Worm (Caenorhabditis elegans) whole organism, L3 larva: Measurements from ENCODE around the gene bbln-1.

Experiments
- R02D3.7 ChIP-seq: fragments of 150-350 bp; optimal IDR thresholded peaks from 2 replicates; lab custom pipeline; 2014; ENCODE audit warnings: missing biosample characterization, missing genetic modification characterization
- aly-2 ChIP-seq: fragments of 150-350 bp; optimal IDR thresholded peaks from 2 replicates; lab custom pipeline; 2014; ENCODE audit warnings: missing biosample characterization, missing genetic modification characterization
- ama-1 ChIP-seq: fragments of 150-350 bp; optimal IDR thresholded peaks from 2 replicates; lab custom pipeline; 2018
- ceh-16 ChIP-seq: sonication (generic microtip); optimal IDR thresholded peaks from 2 replicates; lab custom pipeline; 2017; ENCODE audit warnings: missing biosample characterization, missing genetic modification characterization
- ceh-9 ChIP-seq: sonication (generic microtip); optimal IDR thresholded peaks from 2 replicates; lab custom pipeline; 2018; ENCODE audit warnings: missing biosample characterization, missing genetic modification characterization
- daf-12 ChIP-seq: fragments of 150-350 bp; optimal IDR thresholded peaks from 2 replicates; lab custom pipeline; 2014; ENCODE audit warnings: missing biosample characterization, missing genetic modification reagents, missing genetic modification characterization
- egl-27 ChIP-seq: sonication (generic microtip); optimal IDR thresholded peaks from 4 replicates; lab custom pipeline; 2017; ENCODE audit warnings: missing biosample characterization, missing genetic modification reagents, missing genetic modification characterization
- egl-5 ChIP-seq: fragments of 150-350 bp; optimal IDR thresholded peaks from 2 replicates; lab custom pipeline; 2017; ENCODE audit warnings: missing biosample characterization, missing genetic modification reagents, missing genetic modification characterization, inconsistent platforms
- elt-2 ChIP-seq: sonication (generic microtip); optimal IDR thresholded peaks from 2 replicates; lab custom pipeline; 2016; ENCODE audit warnings: missing genetic modification reagents, mild to moderate bottlenecking, missing genetic modification characterization, missing compliant biosample characterization
- elt-3 ChIP-seq, 3 experiments: fragments of 150-350 bp in 1 of 3; sonication (generic microtip) in 2 of 3; optimal IDR thresholded peaks; 2 replicates in 2 of 3; 4 replicates in 1 of 3; lab custom pipeline; 2014 to 2017; ENCODE audit warnings: missing biosample characterization in 3 of 3, missing genetic modification characterization in 3 of 3
- eor-1 ChIP-seq, 2 experiments: fragments of 150-350 bp; optimal IDR thresholded peaks; 2 replicates each; lab custom pipeline; 2014 to 2018; ENCODE audit warnings: missing biosample characterization in 2 of 2, missing genetic modification characterization in 2 of 2
- fkh-10 ChIP-seq: sonication (generic microtip); optimal IDR thresholded peaks from 2 replicates; lab custom pipeline; 2017; ENCODE audit warnings: missing biosample characterization, missing genetic modification reagents, missing genetic modification characterization
- fkh-2 ChIP-seq: fragments of 150-350 bp; optimal IDR thresholded peaks from 2 replicates; lab custom pipeline; 2014; ENCODE audit warnings: missing biosample characterization, missing genetic modification reagents, missing genetic modification characterization
- fos-1 ChIP-seq: fragments of 150-350 bp; optimal IDR thresholded peaks from 2 replicates; lab custom pipeline; 2014; ENCODE audit warnings: missing biosample characterization, missing genetic modification characterization
- hmg-11 ChIP-seq: sonication (generic microtip); optimal IDR thresholded peaks from 2 replicates; lab custom pipeline; 2016; ENCODE audit warnings: missing genetic modification characterization, missing compliant biosample characterization
- jun-1 ChIP-seq: fragments of 150-350 bp; optimal IDR thresholded peaks from 2 replicates; lab custom pipeline; 2014; ENCODE audit warnings: missing biosample characterization, missing genetic modification reagents, missing genetic modification characterization
- lin-15B ChIP-seq: fragments of 150-350 bp; optimal IDR thresholded peaks from 2 replicates; lab custom pipeline; 2014; ENCODE audit warnings: missing biosample characterization, missing genetic modification characterization
- mdl-1 ChIP-seq: fragments of 150-350 bp; optimal IDR thresholded peaks from 2 replicates; lab custom pipeline; 2014; ENCODE audit warnings: missing biosample characterization, missing genetic modification characterization
- mml-1 ChIP-seq: fragments of 150-350 bp; sonication (generic microtip); optimal IDR thresholded peaks from 3 replicates; lab custom pipeline; 2014; ENCODE audit warnings: missing biosample characterization, missing genetic modification characterization
- nfya-1 ChIP-seq: sonication (generic microtip); optimal IDR thresholded peaks from 2 replicates; lab custom pipeline; 2017; ENCODE audit warnings: missing genetic modification characterization, mild to moderate bottlenecking, missing compliant biosample characterization, antibody characterized with exemption, moderate library complexity; ENCODE audit not compliant: insufficient read depth
- nhr-11 ChIP-seq: fragments of 150-350 bp; optimal IDR thresholded peaks from 2 replicates; lab custom pipeline; 2014; ENCODE audit warnings: missing biosample characterization, missing genetic modification characterization
- nhr-12 ChIP-seq: fragments of 150-350 bp; optimal IDR thresholded peaks from 2 replicates; lab custom pipeline; 2014; ENCODE audit warnings: missing biosample characterization, missing genetic modification characterization
- nhr-23 ChIP-seq: fragments of 150-350 bp; optimal IDR thresholded peaks from 2 replicates; lab custom pipeline; 2014; ENCODE audit warnings: missing biosample characterization, missing genetic modification reagents, missing genetic modification characterization
- nhr-237 ChIP-seq: fragments of 150-350 bp; optimal IDR thresholded peaks from 2 replicates; lab custom pipeline; 2014; ENCODE audit warnings: missing biosample characterization, missing genetic modification characterization
- nhr-25 ChIP-seq: sonication (generic microtip); optimal IDR thresholded peaks from 2 replicates; lab custom pipeline; 2017; ENCODE audit warnings: missing biosample characterization, missing genetic modification characterization
- nhr-28 ChIP-seq: fragments of 150-350 bp; optimal IDR thresholded peaks from 2 replicates; lab custom pipeline; 2014; ENCODE audit warnings: missing biosample characterization, missing genetic modification characterization
- nhr-43 ChIP-seq: sonication (generic microtip); optimal IDR thresholded peaks from 2 replicates; lab custom pipeline; 2016; ENCODE audit warnings: mild to moderate bottlenecking, missing genetic modification characterization, missing compliant biosample characterization; ENCODE audit not compliant: poor library complexity, severe bottlenecking
- nhr-67 ChIP-seq: fragments of 150-350 bp; optimal IDR thresholded peaks from 2 replicates; lab custom pipeline; 2014; ENCODE audit warnings: missing biosample characterization, missing genetic modification characterization
- nhr-76 ChIP-seq: fragments of 150-350 bp; sonication (generic microtip); optimal IDR thresholded peaks from 5 replicates; lab custom pipeline; 2014; ENCODE audit warnings: missing biosample characterization, missing genetic modification characterization
- nhr-77 ChIP-seq: fragments of 150-350 bp; optimal IDR thresholded peaks from 2 replicates; lab custom pipeline; 2014; ENCODE audit warnings: missing biosample characterization, missing genetic modification characterization
- pha-4 ChIP-seq: fragments of 150-350 bp; optimal IDR thresholded peaks from 2 replicates; lab custom pipeline; 2014; ENCODE audit warnings: missing biosample characterization, missing genetic modification reagents, missing genetic modification characterization
- pqm-1 ChIP-seq: fragments of 150-350 bp; optimal IDR thresholded peaks from 2 replicates; lab custom pipeline; 2017; ENCODE audit warnings: missing biosample characterization, missing genetic modification characterization, inconsistent platforms
- sea-2 ChIP-seq: fragments of 150-350 bp; sonication (generic microtip); optimal IDR thresholded peaks from 4 replicates; lab custom pipeline; 2014; ENCODE audit warnings: missing biosample characterization, missing genetic modification reagents, missing genetic modification characterization
- skn-1 ChIP-seq: fragments of 150-350 bp; optimal IDR thresholded peaks from 2 replicates; lab custom pipeline; 2014; ENCODE audit warnings: missing biosample characterization, missing genetic modification characterization
- snpc-4 ChIP-seq: fragments of 150-350 bp; optimal IDR thresholded peaks from 2 replicates; lab custom pipeline; 2014; ENCODE audit warnings: missing biosample characterization, missing genetic modification characterization
- tbx-2 ChIP-seq: sonication (generic microtip); optimal IDR thresholded peaks from 2 replicates; lab custom pipeline; 2016; ENCODE audit warnings: mild to moderate bottlenecking, missing genetic modification characterization, missing compliant biosample characterization
- unc-39 ChIP-seq: sonication (generic microtip); optimal IDR thresholded peaks from 4 replicates; lab custom pipeline; 2017; ENCODE audit warnings: missing biosample characterization, missing genetic modification characterization
- unc-62 ChIP-seq: fragments of 150-350 bp; sonication (generic microtip); optimal IDR thresholded peaks from 4 replicates; lab custom pipeline; 2014; ENCODE audit warnings: missing biosample characterization, missing genetic modification reagents, missing genetic modification characterization
- zag-1 ChIP-seq: fragments of 150-350 bp; optimal IDR thresholded peaks from 2 replicates; lab custom pipeline; 2014; ENCODE audit warnings: missing biosample characterization, missing genetic modification characterization
- ztf-11 ChIP-seq: fragments of 150-350 bp; optimal IDR thresholded peaks from 2 replicates; lab custom pipeline; 2014; ENCODE audit warnings: missing biosample characterization, missing genetic modification characterization
- ztf-4 ChIP-seq: fragments of 150-350 bp; optimal IDR thresholded peaks from 2 replicates; lab custom pipeline; 2014; ENCODE audit warnings: missing biosample characterization, missing genetic modification characterization

Gene bbln-1

ce11 chrX:3141704-3142103 is 10.6 kb downstream of the bbln-1 start:
- TF ChIP-seq pqm-1 (tag; lab: Kevin White, UChicago) (peak; percentile 15), nhr-23 (tag; lab: Kevin White, UChicago) (no peak), zag-1 (tag; lab: Kevin White, UChicago) (no peak), nhr-77 (tag; lab: Kevin White, UChicago) (no peak), ama-1 (lab: Kevin White, UChicago) (no peak), hmg-11 (tag; lab: Kevin White, UChicago) (no peak), snpc-4 (tag; lab: Kevin White, UChicago) (no peak), aly-2 (tag; lab: Kevin White, UChicago) (no peak), elt-2 (tag; lab: Kevin White, UChicago) (peak; percentile 46), skn-1 (tag; lab: Kevin White, UChicago) (no peak), unc-39 (no peak), elt-3 (tag; optimal IDR thresholded peaks at IDR 0.05; lab: Kevin White, UChicago) (no peak), nhr-237 (tag; lab: Kevin White, UChicago) (no peak), nfya-1 (tag; lab: Kevin White, UChicago) (no peak), egl-27 (tag; lab: Kevin White, UChicago) (no peak), nhr-25 (tag; lab: Kevin White, UChicago) (no peak), fos-1 (tag; lab: Kevin White, UChicago) (no peak)
- TF ChIP-seq, all 47 proteins: peak for 2

ce11 chrX:3139516-3140301 is 12.6 kb downstream of the bbln-1 start:
- TF ChIP-seq nhr-67 (no peak), nhr-25 (tag; lab: Kevin White, UChicago) (no peak), tbx-2 (tag; lab: Kevin White, UChicago) (no peak), mml-1 (tag; lab: Kevin White, UChicago) (no peak), egl-27 (tag; lab: Kevin White, UChicago) (no peak), sea-2 (GFP tag; lab: Kevin White, UChicago) (no peak), eor-1 (tag; optimal IDR thresholded peaks at IDR 0.05; lab: Kevin White, UChicago) (no peak), unc-39 (no peak), fos-1 (tag; lab: Kevin White, UChicago) (no peak), ama-1 (lab: Kevin White, UChicago) (no peak), egl-5 (tag; lab: Kevin White, UChicago) (no peak), fkh-10 (no peak)

- peak; percentile 3 for TF ChIP-seq pha-4 (tag; lab: Kevin White, UChicago)
- no peak for TF ChIP-seq elt-3 (tag; optimal IDR thresholded peaks at IDR 0.05; lab: Kevin White, UChicago)
Observed at ce11 chrX:3135186-3135585, 17.1 kb downstream of the bbln-1 start, which contains the start of gene K10B3.1. K10B3.1 (plus strand) TSS chrX:3135486.

- peak; percentile 98 for TF ChIP-seq pha-4 (tag; lab: Kevin White, UChicago)
- peak; percentile 78 for TF ChIP-seq egl-5 (tag; lab: Kevin White, UChicago)
- no peak for TF ChIP-seq nhr-12
- TF ChIP-seq elt-3 (tag; optimal IDR thresholded peaks at IDR 0.05; lab: Kevin White, UChicago): peak in 1 of 3 experiments; percentile 4
- peak; percentile 65 for TF ChIP-seq lin-15B
- peak; percentile 87 for TF ChIP-seq nhr-11 (tag; lab: Kevin White, UChicago)
- no peak for TF ChIP-seq nhr-77 (tag; lab: Kevin White, UChicago)
- peak; percentile 72 for TF ChIP-seq pqm-1 (tag; lab: Kevin White, UChicago)
- TF ChIP-seq ztf-11 (tag; lab: Kevin White, UChicago): no peak
- TF ChIP-seq jun-1 (tag; lab: Kevin White, UChicago): peak; percentile 96
- no peak for TF ChIP-seq nhr-237 (tag; lab: Kevin White, UChicago)
- peak; percentile 60 for TF ChIP-seq zag-1 (tag; lab: Kevin White, UChicago)
- no peak for TF ChIP-seq ceh-9
- TF ChIP-seq nhr-76 (tag; lab: Kevin White, UChicago): no peak
- peak; percentile 93 for TF ChIP-seq fos-1 (tag; lab: Kevin White, UChicago)
- no peak for TF ChIP-seq nhr-67
- peak; percentile 90 for TF ChIP-seq unc-62 (GFP tag; lab: Kevin White, UChicago)
- TF ChIP-seq eor-1 (tag; optimal IDR thresholded peaks at IDR 0.05; lab: Kevin White, UChicago): no peak
- peak; percentile 11 for TF ChIP-seq aly-2 (tag; lab: Kevin White, UChicago)
- peak; percentile 86 for TF ChIP-seq egl-27 (tag; lab: Kevin White, UChicago)
- TF ChIP-seq ceh-16 (tag; lab: Kevin White, UChicago): no peak
- TF ChIP-seq nhr-28: no peak
- peak; percentile 54 for TF ChIP-seq mdl-1 (tag; lab: Kevin White, UChicago)
- peak; percentile 79 for TF ChIP-seq nhr-23 (tag; lab: Kevin White, UChicago)
- TF ChIP-seq snpc-4 (tag; lab: Kevin White, UChicago): peak; percentile 51
- no peak for TF ChIP-seq unc-39
- TF ChIP-seq fkh-10: peak; percentile 67
- no peak for TF ChIP-seq sea-2 (GFP tag; lab: Kevin White, UChicago)
- peak; percentile 76 for TF ChIP-seq ztf-4 (tag; lab: Kevin White, UChicago)
- peak; percentile 76 for TF ChIP-seq nhr-43 (tag; lab: Kevin White, UChicago)
- no peak for TF ChIP-seq daf-12 (tag; lab: Kevin White, UChicago)
- peak; percentile 28 for TF ChIP-seq fkh-2 (tag; lab: Kevin White, UChicago)
- TF ChIP-seq hmg-11 (tag; lab: Kevin White, UChicago): peak; percentile 97
- TF ChIP-seq ama-1 (lab: Kevin White, UChicago): peak; percentile 29
- peak; percentile 95 for TF ChIP-seq nhr-25 (tag; lab: Kevin White, UChicago)
- TF ChIP-seq R02D3.7 (tag; lab: Kevin White, UChicago): peak; percentile 43
Observed at ce11 chrX:3127626-3128142, 24.6 kb downstream of the bbln-1 start.
